Fruit fly (Drosophila melanogaster): Measurements from ENCODE around the gene Uch.

Uch gene

DNA sequence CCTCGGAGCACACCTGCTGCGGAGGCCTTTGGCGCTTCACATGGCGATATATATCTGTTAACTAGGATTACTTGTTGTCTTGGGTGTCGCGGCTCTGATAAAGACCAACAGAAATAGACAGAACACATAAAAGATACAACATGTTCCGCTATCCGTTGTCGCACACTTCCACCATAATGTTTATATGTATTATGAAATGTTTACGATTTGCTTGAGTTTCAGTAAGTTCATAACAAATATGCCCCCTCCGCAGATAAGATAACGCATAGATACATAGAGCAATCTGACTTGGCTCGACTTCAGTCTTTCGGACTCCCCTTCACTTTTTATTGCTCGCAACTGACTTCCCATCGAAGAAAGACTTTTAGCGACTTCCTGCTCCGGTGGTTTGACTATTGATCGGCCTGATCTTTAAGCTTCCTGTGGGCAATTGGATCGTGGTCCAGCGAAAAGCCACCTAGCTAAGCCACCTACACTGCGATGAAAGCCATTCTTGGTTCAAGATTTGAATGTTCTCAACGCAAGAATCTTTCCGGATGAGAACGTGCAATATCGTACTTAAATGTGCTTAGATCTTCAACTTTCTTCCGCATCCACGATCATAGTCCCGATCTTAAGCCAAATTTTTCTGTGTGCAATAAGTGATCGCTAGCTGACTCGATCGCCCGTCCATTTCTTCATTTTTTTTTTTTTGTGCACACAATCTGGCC is 45.7 kb downstream of the Uch start (continued):
- TF ChIP-seq chif (GFP tag; optimal IDR thresholded peaks at IDR 0.05) (no peak), lmd (GFP tag; IDR thresholded peaks at IDR 0.05) (no peak), ab (GFP tag; optimal IDR thresholded peaks at IDR 0.05) (no peak), dpn (GFP tag; optimal IDR thresholded peaks at IDR 0.05) (no peak), fu2 (GFP tag; optimal IDR thresholded peaks at IDR 0.05) (no peak), CG11398 (GFP tag; optimal IDR thresholded peaks at IDR 0.05) (no peak), Doc3 (GFP tag; IDR thresholded peaks at IDR 0.05; ENCODE audit: partially characterized antibody) (no peak), sima (GFP tag; optimal IDR thresholded peaks at IDR 0.05) (no peak), bbx (GFP tag; IDR thresholded peaks at IDR 0.05; ENCODE audit: partially characterized antibody) (no peak), CG42726 (GFP tag; IDR thresholded peaks at IDR 0.05; ENCODE audit: partially characterized antibody) (no peak), pros (GFP tag; optimal IDR thresholded peaks at IDR 0.05) (peak; percentile 7), CG14441 (GFP tag; IDR thresholded peaks at IDR 0.05) (no peak), CG4820 (GFP tag; optimal IDR thresholded peaks at IDR 0.05) (no peak), CG11723 (GFP tag; optimal IDR thresholded peaks at IDR 0.05) (no peak), Meics (GFP tag; optimal IDR thresholded peaks at IDR 0.05) (peak; percentile 40), Bdp1 (GFP tag; optimal IDR thresholded peaks at IDR 0.05) (no peak), CG3407 (GFP tag; optimal IDR thresholded peaks at IDR 0.05) (peak; percentile 20), lab (GFP tag; optimal IDR thresholded peaks at IDR 0.05) (peak; percentile 80), Ravus (GFP tag; IDR thresholded peaks at IDR 0.05) (no peak), CG7839 (tag; optimal IDR thresholded peaks at IDR 0.05) (no peak), ro (GFP tag; IDR thresholded peaks at IDR 0.05) (no peak), CG17359 (tag; optimal IDR thresholded peaks at IDR 0.05) (peak; percentile 31), CG4730 (GFP tag; IDR thresholded peaks at IDR 0.05) (no peak), Dad (GFP tag; optimal IDR thresholded peaks at IDR 0.05) (no peak), Lhr (GFP tag; optimal IDR thresholded peaks at IDR 0.05) (no peak), CG8089 (GFP tag; optimal IDR thresholded peaks at IDR 0.05) (no peak), CG43689 (GFP tag; IDR thresholded peaks at IDR 0.05) (no peak), grn (GFP tag; optimal IDR thresholded peaks at IDR 0.05) (peak; percentile 65), CG3847 (GFP tag; IDR thresholded peaks at IDR 0.05) (no peak), nmo (GFP tag; optimal IDR thresholded peaks at IDR 0.05) (no peak), sisA (GFP tag; IDR thresholded peaks at IDR 0.05) (no peak), mirr (GFP tag; optimal IDR thresholded peaks at IDR 0.05) (peak; percentile 92), da (GFP tag; optimal IDR thresholded peaks at IDR 0.05) (no peak), Hr51 (GFP tag; optimal IDR thresholded peaks at IDR 0.05) (no peak), CG14050 (GFP tag; IDR thresholded peaks at IDR 0.05) (no peak), Antp (GFP tag; optimal IDR thresholded peaks at IDR 0.05) (no peak), Spps (tag; optimal IDR thresholded peaks at IDR 0.05) (no peak), CG17612 (GFP tag; IDR thresholded peaks at IDR 0.05) (no peak), CG9437 (GFP tag; optimal IDR thresholded peaks at IDR 0.05) (no peak), CG17802 (tag; optimal IDR thresholded peaks at IDR 0.05) (no peak), CG1792 (GFP tag; optimal IDR thresholded peaks at IDR 0.05) (no peak), CG10431 (GFP tag; optimal IDR thresholded peaks at IDR 0.05) (no peak), fd102C (GFP tag; optimal IDR thresholded peaks at IDR 0.05) (no peak), zfh1 (GFP tag; IDR thresholded peaks at IDR 0.05) (no peak), CG9932 (GFP tag; IDR thresholded peaks at IDR 0.05) (no peak), Ets97D (GFP tag; optimal IDR thresholded peaks at IDR 0.05) (no peak), CG11456 (GFP tag; IDR thresholded peaks at IDR 0.05) (no peak), CG18262 (tag; optimal IDR thresholded peaks at IDR 0.05) (peak; percentile 4), CG7556 (GFP tag; optimal IDR thresholded peaks at IDR 0.05) (no peak), chn (GFP tag; optimal IDR thresholded peaks at IDR 0.05) (no peak), CG32772 (GFP tag; IDR thresholded peaks at IDR 0.05) (no peak)
